Comparison of ENCODE assay signal across 3 worm cellular contexts in the genomic region with DNA sequence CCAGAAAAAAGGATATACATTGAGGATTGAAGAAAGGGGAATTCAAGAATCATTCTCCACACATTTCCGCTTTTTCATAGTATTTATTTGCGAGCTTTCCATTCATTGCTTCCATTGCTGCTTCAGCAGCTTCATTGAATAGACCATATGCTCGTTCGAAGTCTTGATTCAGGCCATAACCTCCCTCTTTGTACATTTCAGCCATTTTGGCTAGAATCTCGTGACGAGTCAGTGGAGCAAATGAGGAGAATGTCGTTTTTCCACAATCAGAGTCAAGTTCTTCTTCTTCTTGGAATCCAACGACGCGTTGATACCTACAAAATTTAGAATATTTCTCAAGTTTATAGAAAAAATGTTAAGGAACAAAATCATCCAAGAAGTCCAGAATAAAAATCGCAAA.
A peak's percentile ranks its signal among the peaks of the same experiment; 100 is the strongest.
TF ChIP-seq lines count a peak whose summit lies in the region.

No protein-coding gene starts in this region.

TF ChIP-seq in whole organism, L3 larva, 47 proteins besides CTCF, POLR2A, EP300 and RAD21:
- TF ChIP-seq ama-1 (optimal IDR thresholded peaks at IDR 0.05; lab: Kevin White, UChicago) (peak; percentile 73), elt-2 (tag; optimal IDR thresholded peaks at IDR 0.05; lab: Kevin White, UChicago) (no peak)
TF ChIP-seq in whole organism, L3 larva: peak in this region for 1.

TF ChIP-seq in whole organism, L4 larva, 104 proteins besides CTCF, POLR2A, EP300 and RAD21:
- TF ChIP-seq mes-2 (tag; optimal IDR thresholded peaks at IDR 0.05; lab: Kevin White, UChicago; ENCODE audit: poor library complexity, severe bottlenecking): no peak
- no peak for TF ChIP-seq rbr-2 (tag; optimal IDR thresholded peaks at IDR 0.05; lab: Kevin White, UChicago)
- TF ChIP-seq mdt-29 (GFP tag; IDR thresholded peaks at IDR 0.05; lab: Robert Waterston, UW): no peak
- peak; percentile 63; the same call in 1 of the 2 replicates for TF ChIP-seq Y75B8A.6 (GFP tag; IDR thresholded peaks at IDR 0.05; lab: Robert Waterston, UW)
- TF ChIP-seq dve-1 (tag; optimal IDR thresholded peaks at IDR 0.05; lab: Kevin White, UChicago; ENCODE audit: insufficient read depth): no peak
- no peak for TF ChIP-seq ces-1 (GFP tag; optimal IDR thresholded peaks at IDR 0.05; lab: Kevin White, UChicago)
- TF ChIP-seq zip-11 (GFP tag; IDR thresholded peaks at IDR 0.05; lab: Robert Waterston, UW): no peak
- TF ChIP-seq arid-1 (GFP tag; conservative IDR thresholded peaks at IDR 0.05; lab: Robert Waterston, UW): 0 out of 2 replicates have a peak, but pooled peaks have one; percentile 38
- no peak for TF ChIP-seq nhr-41 (GFP tag; IDR thresholded peaks at IDR 0.05; lab: Robert Waterston, UW)
- TF ChIP-seq mep-1 (tag; optimal IDR thresholded peaks at IDR 0.05; lab: Kevin White, UChicago): no peak
- no peak for TF ChIP-seq nhr-25 (tag; optimal IDR thresholded peaks at IDR 0.05; lab: Kevin White, UChicago; ENCODE audit: borderline replicate concordance, insufficient read depth)
- TF ChIP-seq sdz-12 (GFP tag; optimal IDR thresholded peaks at IDR 0.05; lab: Kevin White, UChicago): peak; percentile 51
- no peak for TF ChIP-seq unc-62 (GFP tag; optimal IDR thresholded peaks at IDR 0.05 in 1 of 2; lab: Kevin White, UChicago)
- no peak for TF ChIP-seq unc-62 (tag; optimal IDR thresholded peaks at IDR 0.05; lab: Kevin White, UChicago)
- TF ChIP-seq nhr-42 (GFP tag; IDR thresholded peaks at IDR 0.05; lab: Robert Waterston, UW): no peak
- TF ChIP-seq dmd-8 (GFP tag; IDR thresholded peaks at IDR 0.05; lab: Robert Waterston, UW): no peak
- no peak for TF ChIP-seq dmd-6 (GFP tag; IDR thresholded peaks at IDR 0.05; lab: Robert Waterston, UW)
- no peak for TF ChIP-seq nhr-10 (tag; optimal IDR thresholded peaks at IDR 0.05; lab: Kevin White, UChicago)
- no peak for TF ChIP-seq zfp-2 (tag; optimal IDR thresholded peaks at IDR 0.05; lab: Kevin White, UChicago)
- TF ChIP-seq aha-1 (tag; lab: Kevin White, UChicago): peak; percentile 19
- no peak for TF ChIP-seq nhr-76 (tag; optimal IDR thresholded peaks at IDR 0.05; lab: Kevin White, UChicago)
- TF ChIP-seq cey-2 (tag; optimal IDR thresholded peaks at IDR 0.05; lab: Kevin White, UChicago; ENCODE audit: borderline replicate concordance, insufficient read depth): no peak
- no peak for TF ChIP-seq ZK546.5 (tag; optimal IDR thresholded peaks at IDR 0.05; lab: Kevin White, UChicago)
- TF ChIP-seq nhr-48 (tag; optimal IDR thresholded peaks at IDR 0.05; lab: Kevin White, UChicago): no peak
- TF ChIP-seq vab-7 (GFP tag; IDR thresholded peaks at IDR 0.05; lab: Robert Waterston, UW): no peak

TF ChIP-seq in whole organism, young adult, 124 proteins besides CTCF, POLR2A, EP300 and RAD21:
- TF ChIP-seq madf-3 (GFP tag; IDR thresholded peaks at IDR 0.05; lab: Robert Waterston, UW) (no peak), ekl-4 (GFP tag; IDR thresholded peaks at IDR 0.05; lab: Robert Waterston, UW) (peak; percentile 9; the same call in 1 of the 2 replicates), lsy-27 (tag; optimal IDR thresholded peaks at IDR 0.05; lab: Kevin White, UChicago; ENCODE audit: borderline replicate concordance, insufficient read depth) (no peak), fkh-3 (tag; optimal IDR thresholded peaks at IDR 0.05; lab: Kevin White, UChicago) (no peak), F55B11.4 (tag; optimal IDR thresholded peaks at IDR 0.05; lab: Kevin White, UChicago; ENCODE audit: borderline replicate concordance, insufficient read depth) (no peak), F22D6.2 (tag; optimal IDR thresholded peaks at IDR 0.05; lab: Kevin White, UChicago) (no peak), sptf-2 (GFP tag; optimal IDR thresholded peaks at IDR 0.05; lab: Kevin White, UChicago) (no peak), ztf-26 (tag; optimal IDR thresholded peaks at IDR 0.05; lab: Kevin White, UChicago) (peak; percentile 3), bed-2 (GFP tag; IDR thresholded peaks at IDR 0.05; lab: Robert Waterston, UW) (no peak), chd-7 (tag; optimal IDR thresholded peaks at IDR 0.05; lab: Kevin White, UChicago) (peak; percentile 7), xnd-1 (tag; optimal IDR thresholded peaks at IDR 0.05; lab: Kevin White, UChicago) (no peak), T07F8.4 (tag; optimal IDR thresholded peaks at IDR 0.05; lab: Kevin White, UChicago) (no peak), C17E4.6 (GFP tag; IDR thresholded peaks at IDR 0.05; lab: Robert Waterston, UW) (no peak)
TF ChIP-seq in whole organism, young adult: peak in this region for 3.
